Worm (Caenorhabditis elegans): ENCODE results near the gene F45E4.5.
A peak's percentile ranks its signal among the peaks of the same experiment; 100 is the strongest.

F45E4.5 gene

ce11 chrIV:7580062-7580614, 48.7 kb downstream of the F45E4.5 start, which contains the start of the genes cec-5 and nol-10 (continued):
- TF ChIP-seq sox-4 (tag; optimal IDR thresholded peaks at IDR 0.05) (no peak), unc-98 (GFP tag; IDR thresholded peaks at IDR 0.05) (no peak), dpl-1 (GFP tag; optimal IDR thresholded peaks at IDR 0.05) (peak; percentile 67 to 80 (median 74)), nhr-28 (tag; optimal IDR thresholded peaks at IDR 0.05) (no peak), blmp-1 (tag; optimal IDR thresholded peaks at IDR 0.05) (peak; percentile 34), mep-1 (tag; optimal IDR thresholded peaks at IDR 0.05) (peak; percentile 76), ets-5 (GFP tag; IDR thresholded peaks at IDR 0.05) (no peak), nhr-84 (tag; optimal IDR thresholded peaks at IDR 0.05) (no peak), zip-4 (GFP tag; optimal IDR thresholded peaks at IDR 0.05) (no peak), Y116A8C.19 (tag; optimal IDR thresholded peaks at IDR 0.05; ENCODE audit: borderline replicate concordance) (no peak), ces-1 (GFP tag; optimal IDR thresholded peaks at IDR 0.05) (no peak), ceh-82 (tag; optimal IDR thresholded peaks at IDR 0.05) (peak; percentile 12 to 66 (median 54)), nhr-85 (tag) (no peak), sup-37 (GFP tag; optimal IDR thresholded peaks at IDR 0.05) (no peak), unc-130 (tag; optimal IDR thresholded peaks at IDR 0.05) (peak; percentile 72), lsy-2 (tag; optimal IDR thresholded peaks at IDR 0.05) (peak; percentile 72 to 86), elt-3 (tag; optimal IDR thresholded peaks at IDR 0.05) (peak in 1 of 6 experiments; percentile 21), nhr-71 (tag; optimal IDR thresholded peaks at IDR 0.05) (peak; percentile 85), sptf-1 (tag; optimal IDR thresholded peaks at IDR 0.05) (no peak), mef-2 (tag; optimal IDR thresholded peaks at IDR 0.05) (no peak), fkh-10 (GFP tag; optimal IDR thresholded peaks at IDR 0.05) (peak; percentile 3), lir-3 (tag; optimal IDR thresholded peaks at IDR 0.05; ENCODE audit: poor library complexity) (peak; percentile 23), F16B12.6 (tag; optimal IDR thresholded peaks at IDR 0.05) (peak; percentile 47), pqm-1 (tag; optimal IDR thresholded peaks at IDR 0.05) (no peak), xbp-1 (tag; optimal IDR thresholded peaks at IDR 0.05) (peak; percentile 71), lin-39 (tag; optimal IDR thresholded peaks at IDR 0.05) (no peak), C34B4.2 (tag; optimal IDR thresholded peaks at IDR 0.05) (no peak), unc-86 (tag; optimal IDR thresholded peaks at IDR 0.05) (peak; percentile 57), nhr-76 (tag; optimal IDR thresholded peaks at IDR 0.05) (no peak), mab-9 (GFP tag; IDR thresholded peaks at IDR 0.05) (no peak), tlp-1 (tag; optimal IDR thresholded peaks at IDR 0.05) (no peak), skn-1 (tag; optimal IDR thresholded peaks at IDR 0.05) (peak; percentile 40), grh-1 (GFP tag; IDR thresholded peaks at IDR 0.05) (no peak), efl-3 (GFP tag; optimal IDR thresholded peaks at IDR 0.05) (no peak), vab-15 (tag; optimal IDR thresholded peaks at IDR 0.05) (no peak), egl-13 (tag; optimal IDR thresholded peaks at IDR 0.05) (peak; percentile 58), aha-1 (tag; optimal IDR thresholded peaks at IDR 0.05) (no peak), hpl-2 (GFP tag; optimal IDR thresholded peaks at IDR 0.05) (no peak), C16A3.4 (tag; optimal IDR thresholded peaks at IDR 0.05) (peak; percentile 79), ceh-88 (GFP tag; IDR thresholded peaks at IDR 0.05) (no peak), unc-62 (GFP tag; optimal IDR thresholded peaks at IDR 0.05) (no peak), snu-23 (GFP tag; optimal IDR thresholded peaks at IDR 0.05) (peak; percentile 89), nhr-90 (tag; optimal IDR thresholded peaks at IDR 0.05; ENCODE audit: poor library complexity) (peak; percentile 55), pag-3 (tag; optimal IDR thresholded peaks at IDR 0.05; ENCODE audit: borderline replicate concordance, insufficient read depth) (no peak), lin-13 (GFP tag; optimal IDR thresholded peaks at IDR 0.05) (peak; percentile 73), ceh-8 (GFP tag; optimal IDR thresholded peaks at IDR 0.05) (no peak), fos-1 (tag; optimal IDR thresholded peaks at IDR 0.05) (peak; percentile 53), pax-3 (tag; optimal IDR thresholded peaks at IDR 0.05) (no peak), ztf-11 (tag; optimal IDR thresholded peaks at IDR 0.05) (peak in 1 of 2 experiments; percentile 29)
